Worm (Caenorhabditis elegans): Measurements from ENCODE around the gene F43C11.1.

DNA sequence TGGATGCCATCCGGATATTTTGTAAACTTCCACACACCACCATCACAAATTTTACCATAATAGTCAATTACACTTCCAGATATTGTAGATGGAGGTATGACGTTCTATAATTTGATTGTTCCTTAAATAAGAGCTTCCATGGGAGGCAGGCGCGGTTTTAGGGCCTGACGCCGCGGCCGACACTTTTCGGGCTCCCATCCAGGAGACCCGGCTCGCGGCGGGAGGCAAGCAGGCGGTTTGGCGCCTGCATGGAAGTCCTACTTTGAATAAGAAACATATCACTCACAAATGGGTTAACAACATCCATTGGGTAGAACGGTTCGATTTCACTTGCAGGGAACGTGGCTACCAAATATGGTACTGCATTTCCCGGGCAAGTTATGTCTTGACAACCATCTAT is 22.8 kb downstream of the F43C11.1 start:
- no peak for TF ChIP-seq nhr-237 (tag; optimal IDR thresholded peaks at IDR 0.05)
- TF ChIP-seq lin-39 (tag; optimal IDR thresholded peaks at IDR 0.05): no peak
- no peak for TF ChIP-seq aly-2 (tag; optimal IDR thresholded peaks at IDR 0.05)
- no peak for TF ChIP-seq pha-4 (tag; optimal IDR thresholded peaks at IDR 0.05)
- no peak for TF ChIP-seq elt-1 (tag; optimal IDR thresholded peaks at IDR 0.05)
- no peak for TF ChIP-seq ceh-9 (tag; optimal IDR thresholded peaks at IDR 0.05)
- TF ChIP-seq nhr-25 (tag; optimal IDR thresholded peaks at IDR 0.05): no peak
- no peak for TF ChIP-seq nhr-76 (tag; optimal IDR thresholded peaks at IDR 0.05)
- TF ChIP-seq mdl-1 (tag; optimal IDR thresholded peaks at IDR 0.05): no peak
- TF ChIP-seq zag-1 (tag; optimal IDR thresholded peaks at IDR 0.05): no peak

Measured in whole organism, L3 larva.